Fruit fly (Drosophila melanogaster): ENCODE results near the gene CG4168.

CG4168 gene

dm6 chr2L:15248163-15249005, 48.1 kb upstream of the CG4168 start, which contains the start of gene dao (continued):
- TF ChIP-seq CG2712 (tag; optimal IDR thresholded peaks at IDR 0.05) = peak; percentile 54
- peak; percentile 67 for TF ChIP-seq vnd (GFP tag; IDR thresholded peaks at IDR 0.05; ENCODE audit: partially characterized antibody)
- no peak for TF ChIP-seq Drgx (GFP tag; IDR thresholded peaks at IDR 0.05)
- TF ChIP-seq CG9797 (GFP tag; optimal IDR thresholded peaks at IDR 0.05) = no peak
- TF ChIP-seq CoRest (tag; optimal IDR thresholded peaks at IDR 0.05) = peak; percentile 76
- peak; percentile 59 for TF ChIP-seq CG2678 (tag; optimal IDR thresholded peaks at IDR 0.05)
- TF ChIP-seq CG15479 (GFP tag; optimal IDR thresholded peaks at IDR 0.05) = peak; percentile 45
- TF ChIP-seq az2 (GFP tag; optimal IDR thresholded peaks at IDR 0.05) = peak; percentile 61
- no peak for TF ChIP-seq CkIIα-i1 (GFP tag; IDR thresholded peaks at IDR 0.05)
- peak; percentile 80 for TF ChIP-seq CG7928 (GFP tag; optimal IDR thresholded peaks at IDR 0.05)
- peak; percentile 6 for TF ChIP-seq Sin3A (optimal IDR thresholded peaks at IDR 0.05)
- peak; percentile 36; the same call in 1 of the 3 replicates for TF ChIP-seq dysf (GFP tag; IDR thresholded peaks at IDR 0.05)
- TF ChIP-seq Usf (GFP tag; optimal IDR thresholded peaks at IDR 0.05) = no peak
- TF ChIP-seq CG30431 (GFP tag; optimal IDR thresholded peaks at IDR 0.05) = no peak
- peak; percentile 23; the same call in 1 of the 2 replicates for TF ChIP-seq HLH3B (GFP tag; IDR thresholded peaks at IDR 0.05)
- TF ChIP-seq MTF-1 (GFP tag; optimal IDR thresholded peaks at IDR 0.05; ENCODE audit: borderline replicate concordance) = peak; percentile 92
- peak; percentile 1 for TF ChIP-seq caup (GFP tag; optimal IDR thresholded peaks at IDR 0.05; ENCODE audit: severe bottlenecking)
- no peak for TF ChIP-seq CG10565 (GFP tag; optimal IDR thresholded peaks at IDR 0.05)
- TF ChIP-seq CG14441 (GFP tag; IDR thresholded peaks at IDR 0.05) = peak; percentile 56; the same call in 1 of the 2 replicates
- TF ChIP-seq Dek (tag; optimal IDR thresholded peaks at IDR 0.05) = peak; percentile 28
- no peak for TF ChIP-seq abd-A (tag; optimal IDR thresholded peaks at IDR 0.05)
- peak; percentile 37 for TF ChIP-seq CG4820 (GFP tag; optimal IDR thresholded peaks at IDR 0.05)
- peak; percentile 66; the same call in 1 of the 2 replicates for TF ChIP-seq CG32772 (GFP tag; IDR thresholded peaks at IDR 0.05)
- TF ChIP-seq Nf-YC (tag; optimal IDR thresholded peaks at IDR 0.05) = peak; percentile 35
- TF ChIP-seq CG11504 (tag; optimal IDR thresholded peaks at IDR 0.05) = peak; percentile 52
- TF ChIP-seq CG12299 (tag; optimal IDR thresholded peaks at IDR 0.05) = peak; percentile 11
- peak; percentile 85 for TF ChIP-seq Opbp (GFP tag; IDR thresholded peaks at IDR 0.05; ENCODE audit: partially characterized antibody)
- no peak for TF ChIP-seq CG13894 (tag; optimal IDR thresholded peaks at IDR 0.05)
- TF ChIP-seq CG42726 (GFP tag; IDR thresholded peaks at IDR 0.05; ENCODE audit: partially characterized antibody) = peak; percentile 48; the same call in 1 of the 2 replicates
- TF ChIP-seq ab (GFP tag; optimal IDR thresholded peaks at IDR 0.05) = peak; percentile 33
- peak; percentile 86 for TF ChIP-seq Dll (GFP tag; IDR thresholded peaks at IDR 0.05; ENCODE audit: partially characterized antibody)
- peak; percentile 15 for TF ChIP-seq CG15601 (tag; optimal IDR thresholded peaks at IDR 0.05)
- TF ChIP-seq CG16813 (GFP tag; IDR thresholded peaks at IDR 0.05; ENCODE audit: partially characterized antibody) = peak; percentile 77
- TF ChIP-seq Hmr (GFP tag; optimal IDR thresholded peaks at IDR 0.05) = peak; percentile 53
- TF ChIP-seq CG33213 (GFP tag; optimal IDR thresholded peaks at IDR 0.05) = peak; percentile 5
- peak; percentile 54 for TF ChIP-seq CG18599 (GFP tag; optimal IDR thresholded peaks at IDR 0.05)
- TF ChIP-seq Abd-B (GFP tag; optimal IDR thresholded peaks at IDR 0.05) = peak; percentile 45
- 0 out of 2 replicates have a peak, but pooled peaks have one; percentile 6 for TF ChIP-seq aop (GFP tag; IDR thresholded peaks at IDR 0.05)
- TF ChIP-seq CG10209 (GFP tag; optimal IDR thresholded peaks at IDR 0.05) = peak; percentile 16
- TF ChIP-seq Aef1 (GFP tag; IDR thresholded peaks at IDR 0.05) = peak; percentile 65
- peak; percentile 70 for TF ChIP-seq hbn (GFP tag; IDR thresholded peaks at IDR 0.05; ENCODE audit: partially characterized antibody)
- TF ChIP-seq CG30020 (tag; optimal IDR thresholded peaks at IDR 0.05) = peak; percentile 24
- no peak for TF ChIP-seq ac (GFP tag; optimal IDR thresholded peaks at IDR 0.05)
- TF ChIP-seq mam (GFP tag; optimal IDR thresholded peaks at IDR 0.05) = peak; percentile 56
- TF ChIP-seq corto (GFP tag; optimal IDR thresholded peaks at IDR 0.05) = no peak
- peak; percentile 1 for TF ChIP-seq zen (tag; optimal IDR thresholded peaks at IDR 0.05)
- peak; percentile 3 for TF ChIP-seq Sox100B (GFP tag; optimal IDR thresholded peaks at IDR 0.05)

All from whole organism, embryonic.